Fruit fly (Drosophila melanogaster): ENCODE results near the gene Drsl4.

dm6 chr3L:3314696-3315095, 724 bp upstream of the Drsl4 start, which contains the start of gene Drsl3:
- TF ChIP-seq pan (optimal IDR thresholded peaks at IDR 0.05) (no peak), psq (optimal IDR thresholded peaks at IDR 0.05) (no peak), Dll (optimal IDR thresholded peaks at IDR 0.05) (no peak)
